Worm (Caenorhabditis elegans) whole organism, young adult: ENCODE data around the gene T01G1.2.
A peak's percentile ranks its signal among the peaks of the same experiment; 100 is the strongest.

Experiments
- D2030.7 ChIP-seq: fragments of 200-800 bp; sonication (Bioruptor generic); IDR thresholded peaks from 2 replicates; pipeline ENCODE4 v1.3.6; 2022; ENCODE audit warnings: missing genetic modification reagents, missing genetic modification characterization, missing compliant biosample characterization
- F10E7.11 ChIP-seq: sonication (generic microtip); optimal IDR thresholded peaks from 2 replicates; lab custom pipeline; 2017; ENCODE audit warnings: mild to moderate bottlenecking, missing genetic modification characterization, moderate library complexity, missing compliant biosample characterization
- F33H1.4 ChIP-seq: fragments of 200-800 bp; sonication (Bioruptor generic); IDR thresholded peaks from 2 replicates; pipeline ENCODE4 v1.3.6; 2022; ENCODE audit warnings: missing genetic modification reagents, missing genetic modification characterization, missing compliant biosample characterization
- F37B4.10 ChIP-seq: fragments of 200-800 bp; sonication (Bioruptor generic); IDR thresholded peaks from 2 replicates; pipeline ENCODE4 v1.3.6; 2022; ENCODE audit warnings: missing genetic modification characterization, missing compliant biosample characterization
- F39B2.1 ChIP-seq: fragments of 200-800 bp; sonication (Bioruptor generic); IDR thresholded peaks from 2 replicates; pipeline ENCODE4 v1.3.6; 2022; ENCODE audit warnings: missing genetic modification reagents, missing genetic modification characterization, missing compliant biosample characterization
- F57C9.4 ChIP-seq: sonication (generic microtip); optimal IDR thresholded peaks from 2 replicates; lab custom pipeline; 2017; ENCODE audit warnings: mild to moderate bottlenecking, missing genetic modification characterization, missing compliant biosample characterization
- K11D2.4 ChIP-seq: fragments of 200-800 bp; sonication (Bioruptor generic); IDR thresholded peaks from 2 replicates; pipeline ENCODE4 v1.3.6; 2022; ENCODE audit warnings: missing genetic modification reagents, missing genetic modification characterization, missing compliant biosample characterization
- T26A5.8 ChIP-seq: sonication (generic microtip); optimal IDR thresholded peaks from 2 replicates; lab custom pipeline; 2016; ENCODE audit warnings: missing genetic modification characterization, missing compliant biosample characterization
- Y67H2A.10 ChIP-seq: fragments of 200-800 bp; sonication (Bioruptor generic); conservative IDR thresholded peaks from 2 replicates; pipeline ENCODE4 v1.3.6; 2022; ENCODE audit warnings: missing genetic modification reagents, missing genetic modification characterization, missing compliant biosample characterization
- Y95B8A.8 ChIP-seq: fragments of 200-800 bp; sonication (Bioruptor generic); IDR thresholded peaks from 2 replicates; pipeline ENCODE4 v1.3.6; 2022; ENCODE audit warnings: missing genetic modification reagents, missing genetic modification characterization, missing compliant biosample characterization
- akir-1 ChIP-seq: fragments of 200-800 bp; sonication (Bioruptor generic); optimal IDR thresholded peaks from 2 replicates; lab custom pipeline; 2018; ENCODE audit warnings: mild to moderate bottlenecking, missing genetic modification characterization, moderate library complexity, missing compliant biosample characterization
- attf-5 ChIP-seq: fragments of 200-800 bp; sonication (Bioruptor generic); optimal IDR thresholded peaks from 2 replicates; lab custom pipeline; 2018; ENCODE audit warnings: mild to moderate bottlenecking, missing genetic modification characterization, missing compliant biosample characterization
- bed-1 ChIP-seq: fragments of 200-800 bp; sonication (Bioruptor generic); IDR thresholded peaks from 2 replicates; pipeline ENCODE4 v1.3.6; 2022; ENCODE audit warnings: missing genetic modification reagents, missing genetic modification characterization, missing compliant biosample characterization
- ceh-100 ChIP-seq: fragments of 200-800 bp; sonication (Bioruptor generic); IDR thresholded peaks from 2 replicates; pipeline ENCODE4 v1.3.6; 2022; ENCODE audit warnings: missing genetic modification reagents, missing genetic modification characterization, missing compliant biosample characterization
- ceh-40 ChIP-seq: fragments of 200-800 bp; sonication (Bioruptor generic); IDR thresholded peaks from 2 replicates; pipeline ENCODE4 v1.3.6; 2022; ENCODE audit warnings: missing genetic modification characterization, missing compliant biosample characterization
- die-1 ChIP-seq: sonication (generic microtip); optimal IDR thresholded peaks from 2 replicates; lab custom pipeline; 2016; ENCODE audit warnings: missing genotype, mild to moderate bottlenecking, missing genetic modification characterization, missing compliant biosample characterization
- dpl-1 ChIP-seq: fragments of 150-350 bp; optimal IDR thresholded peaks from 2 replicates; lab custom pipeline; 2014; ENCODE audit warnings: missing biosample characterization, missing genetic modification reagents, missing genetic modification characterization
- egl-18 ChIP-seq: fragments of 200-800 bp; sonication (Bioruptor generic); IDR thresholded peaks from 2 replicates; pipeline ENCODE4 v1.3.6; 2022; ENCODE audit warnings: missing genetic modification reagents, missing genetic modification characterization, missing compliant biosample characterization
- ets-4 ChIP-seq: fragments of 200-800 bp; sonication (Bioruptor generic); optimal IDR thresholded peaks from 2 replicates; lab custom pipeline; 2018; ENCODE audit warnings: mild to moderate bottlenecking, missing genetic modification characterization, missing compliant biosample characterization
- gei-17 ChIP-seq: fragments of 200-800 bp; sonication (Bioruptor generic); optimal IDR thresholded peaks from 2 replicates; lab custom pipeline; 2018; ENCODE audit warnings: mild to moderate bottlenecking, missing genetic modification characterization, missing compliant biosample characterization
- him-1 ChIP-seq: sonication (generic microtip); optimal IDR thresholded peaks from 2 replicates; lab custom pipeline; 2016; ENCODE audit warnings: missing genotype, missing genetic modification reagents, missing genetic modification characterization, missing compliant biosample characterization
- hmg-1.2 ChIP-seq: fragments of 200-800 bp; sonication (Bioruptor generic); IDR thresholded peaks from 2 replicates; pipeline ENCODE4 v1.3.6; 2022; ENCODE audit warnings: missing genetic modification reagents, missing genetic modification characterization, missing compliant biosample characterization
- hsf-1 ChIP-seq: fragments of 200-800 bp; sonication (Bioruptor generic); IDR thresholded peaks from 2 replicates; pipeline ENCODE4 v1.3.6; 2022; ENCODE audit warnings: missing genetic modification reagents, missing genetic modification characterization, missing compliant biosample characterization
- let-607 ChIP-seq, 2 experiments: fragments of 200-800 bp in 1 of 2; sonication (Bioruptor generic) in 1 of 2; sonication (generic microtip) in 1 of 2; optimal IDR thresholded peaks; 2 replicates each; lab custom pipeline; 2016 to 2018; ENCODE audit warnings: mild to moderate bottlenecking in 2 of 2, missing compliant biosample characterization in 2 of 2, missing genetic modification characterization in 2 of 2, moderate library complexity in 2 of 2, missing genotype in 1 of 2
- lin-26 ChIP-seq: fragments of 200-800 bp; sonication (Bioruptor generic); IDR thresholded peaks from 2 replicates; pipeline ENCODE4 v1.3.6; 2022; ENCODE audit warnings: missing genetic modification reagents, missing genetic modification characterization, missing compliant biosample characterization
- lsl-1 ChIP-seq: fragments of 200-800 bp; sonication (Bioruptor generic); optimal IDR thresholded peaks from 2 replicates; lab custom pipeline; 2018; ENCODE audit warnings: mild to moderate bottlenecking, missing genetic modification characterization, moderate library complexity, missing compliant biosample characterization
- madf-3 ChIP-seq: fragments of 200-800 bp; sonication (Bioruptor generic); IDR thresholded peaks from 2 replicates; pipeline ENCODE4 v1.3.6; 2022; ENCODE audit warnings: missing genetic modification reagents, missing genetic modification characterization, missing compliant biosample characterization
- mel-28 ChIP-seq: sonication (generic microtip); optimal IDR thresholded peaks from 2 replicates; lab custom pipeline; 2016; ENCODE audit warnings: borderline replicate concordance, mild to moderate bottlenecking, missing genetic modification characterization, missing compliant biosample characterization
- nfya-2 ChIP-seq: fragments of 200-800 bp; sonication (Bioruptor generic); IDR thresholded peaks from 2 replicates; pipeline ENCODE4 v1.3.6; 2022; ENCODE audit warnings: missing genetic modification reagents, missing genetic modification characterization, missing compliant biosample characterization
- nhr-179 ChIP-seq: sonication (generic microtip); optimal IDR thresholded peaks from 2 replicates; lab custom pipeline; 2016; ENCODE audit warnings: mild to moderate bottlenecking, missing genetic modification characterization, missing compliant biosample characterization
- nhr-80 ChIP-seq: sonication (generic microtip); optimal IDR thresholded peaks from 2 replicates; lab custom pipeline; 2016; ENCODE audit warnings: missing genetic modification characterization, missing compliant biosample characterization
- pha-4 ChIP-seq: fragments of 150-350 bp; sonication (generic microtip); optimal IDR thresholded peaks from 2 replicates; lab custom pipeline; 2014; ENCODE audit warnings: missing biosample characterization, missing genetic modification reagents, missing genetic modification characterization
- rcor-1 ChIP-seq: fragments of 200-800 bp; sonication (Bioruptor generic); IDR thresholded peaks from 2 replicates; pipeline ENCODE4 v1.3.6; 2022; ENCODE audit warnings: missing genetic modification reagents, missing genetic modification characterization, missing compliant biosample characterization
- rpc-1 ChIP-seq, 2 experiments: fragments of 150-350 bp in 1 of 2; sonication (generic microtip) in 1 of 2; optimal IDR thresholded peaks; 2 replicates each; lab custom pipeline; 2014 to 2018; ENCODE audit warnings: missing biosample characterization in 1 of 2, missing genetic modification characterization in 1 of 2, missing genetic modification reagents in 1 of 2, missing genotype in 1 of 2
- snpc-1.3 ChIP-seq: sonication (generic microtip); optimal IDR thresholded peaks from 2 replicates; lab custom pipeline; 2017; ENCODE audit warnings: missing genetic modification characterization, mild to moderate bottlenecking, missing compliant biosample characterization, antibody characterized with exemption, moderate library complexity, missing genotype, missing genetic modification reagents; ENCODE audit not compliant: insufficient read depth
- snpc-3.4 ChIP-seq: sonication (generic microtip); optimal IDR thresholded peaks from 2 replicates; lab custom pipeline; 2017; ENCODE audit warnings: missing genetic modification characterization, mild to moderate bottlenecking, missing compliant biosample characterization, antibody characterized with exemption, moderate library complexity, missing genotype, missing genetic modification reagents
- somi-1 ChIP-seq: fragments of 200-800 bp; sonication (Bioruptor generic); optimal IDR thresholded peaks from 2 replicates; lab custom pipeline; 2018; ENCODE audit warnings: mild to moderate bottlenecking, missing genetic modification characterization, missing compliant biosample characterization
- tbx-9 ChIP-seq: sonication (generic microtip); optimal IDR thresholded peaks from 2 replicates; lab custom pipeline; 2016; ENCODE audit warnings: borderline replicate concordance, missing genetic modification characterization, inconsistent platforms, missing compliant biosample characterization
- ztf-28 ChIP-seq: fragments of 200-800 bp; sonication (Bioruptor generic); IDR thresholded peaks from 2 replicates; pipeline ENCODE4 v1.3.6; 2022; ENCODE audit warnings: missing genetic modification reagents, missing genetic modification characterization, missing compliant biosample characterization
- ztf-6 ChIP-seq: fragments of 200-800 bp; sonication (Bioruptor generic); IDR thresholded peaks from 2 replicates; pipeline ENCODE4 v1.3.6; 2022; ENCODE audit warnings: missing genetic modification reagents, missing genetic modification characterization, missing compliant biosample characterization

Gene T01G1.2

ce11 chrIV:11315688-11316087, 38.5 kb upstream of the T01G1.2 start:
- TF ChIP-seq pha-4, result no peak
- TF ChIP-seq F39B2.1 (GFP tag; lab: Robert Waterston, UW), result no peak
- peak; percentile 51; the same call in 1 of the 2 replicates for TF ChIP-seq hsf-1 (GFP tag; lab: Robert Waterston, UW)
- no peak for TF ChIP-seq F37B4.10 (GFP tag; lab: Robert Waterston, UW)
- TF ChIP-seq dpl-1 (GFP tag; lab: Kevin White, UChicago), result no peak
- no peak for TF ChIP-seq lin-26 (GFP tag; lab: Robert Waterston, UW)
- no peak for TF ChIP-seq madf-3 (GFP tag; lab: Robert Waterston, UW)

ce11 chrIV:11316106-11316505, 38.1 kb upstream of the T01G1.2 start:
- peak; percentile 5 for TF ChIP-seq nhr-80 (tag; lab: Kevin White, UChicago)
- no peak for TF ChIP-seq ztf-28 (GFP tag; lab: Robert Waterston, UW)

- TF ChIP-seq ztf-6 (no peak), tbx-9 (tag; lab: Kevin White, UChicago) (no peak)
Measured at ce11 chrIV:11316640-11317039, 37.6 kb upstream of the T01G1.2 start.

ce11 chrIV:11317119-11317518, 37.1 kb upstream of the T01G1.2 start, which contains the start of gene gspd-1:
TSS of gene gspd-1 (plus strand) at chrIV:11317419.
- no peak for TF ChIP-seq rcor-1 (GFP tag; lab: Robert Waterston, UW)
- TF ChIP-seq dpl-1 (GFP tag; lab: Kevin White, UChicago), result no peak
- no peak for TF ChIP-seq Y95B8A.8 (GFP tag; lab: Robert Waterston, UW)
- no peak for TF ChIP-seq gei-17 (GFP tag; lab: Kevin White, UChicago)
- TF ChIP-seq rpc-1 (optimal IDR thresholded peaks at IDR 0.05; lab: Kevin White, UChicago), result no peak
- TF ChIP-seq rpc-1 (tag; optimal IDR thresholded peaks at IDR 0.05; lab: Kevin White, UChicago), result no peak
- no peak for TF ChIP-seq bed-1 (GFP tag; lab: Robert Waterston, UW)
- no peak for TF ChIP-seq somi-1 (GFP tag; lab: Kevin White, UChicago)

ce11 chrIV:11319884-11320362, 34.3 kb upstream of the T01G1.2 start, which contains the start of gene B0035.18:
TSS of gene B0035.18 (plus strand) at chrIV:11320312.
- TF ChIP-seq K11D2.4 (GFP tag; lab: Robert Waterston, UW) (no peak), snpc-1.3 (tag; lab: Kevin White, UChicago) (peak; percentile 9), akir-1 (GFP tag; lab: Kevin White, UChicago) (no peak), him-1 (tag; lab: Kevin White, UChicago) (no peak), D2030.7 (GFP tag; lab: Robert Waterston, UW) (peak; percentile 30; the same call in 1 of the 2 replicates), rcor-1 (GFP tag; lab: Robert Waterston, UW) (no peak), ceh-100 (no peak), ets-4 (no peak), die-1 (tag; lab: Kevin White, UChicago) (no peak), F57C9.4 (tag; lab: Kevin White, UChicago) (no peak), F33H1.4 (GFP tag; lab: Robert Waterston, UW) (no peak), nhr-80 (tag; lab: Kevin White, UChicago) (no peak), Y95B8A.8 (GFP tag; lab: Robert Waterston, UW) (no peak), T26A5.8 (tag; lab: Kevin White, UChicago) (no peak), nfya-2 (no peak), tbx-9 (tag; lab: Kevin White, UChicago) (no peak), hmg-1.2 (GFP tag; lab: Robert Waterston, UW) (peak; percentile 11; the same call in 1 of the 2 replicates), F10E7.11 (no peak), bed-1 (GFP tag; lab: Robert Waterston, UW) (no peak), mel-28 (tag; lab: Kevin White, UChicago) (no peak), ceh-40 (GFP tag; lab: Robert Waterston, UW) (no peak), nhr-179 (no peak), Y67H2A.10 (GFP tag; lab: Robert Waterston, UW) (no peak), let-607 (tag; optimal IDR thresholded peaks at IDR 0.05; lab: Kevin White, UChicago) (no peak), snpc-3.4 (tag; lab: Kevin White, UChicago) (peak; percentile 53), egl-18 (GFP tag; lab: Robert Waterston, UW) (no peak), lsl-1 (GFP tag; lab: Kevin White, UChicago) (peak; percentile 89), attf-5 (GFP tag; lab: Kevin White, UChicago) (no peak)
